Fruit fly (Drosophila melanogaster) whole organism, embryonic: Measurements from ENCODE around the gene Fum1.
A peak's percentile ranks its signal among the peaks of the same experiment; 100 is the strongest.

Experiments used
- Awh ChIP-seq: fragments of 200-800 bp; sonication (Bioruptor generic); IDR thresholded peaks from 2 replicates; pipeline ENCODE4, ENCODE4 v1.3.6; 2022; ENCODE audit warnings: missing biosample characterization, missing genetic modification characterization
- Bgb ChIP-seq: fragments of 200-800 bp; sonication (Bioruptor generic); IDR thresholded peaks from 2 replicates; pipeline ENCODE4 v1.3.6; 2022; ENCODE audit warnings: missing biosample characterization, missing genetic modification characterization; ENCODE audit not compliant: partially characterized antibody
- CG10654 ChIP-seq: fragments of 200-800 bp; sonication (Bioruptor generic); optimal IDR thresholded peaks from 2 replicates; lab custom pipeline; 2016; ENCODE audit warnings: missing biosample characterization, missing genetic modification characterization
- CG12104 ChIP-seq: fragments of 200-800 bp; sonication (Bioruptor generic); optimal IDR thresholded peaks from 3 replicates; lab custom pipeline; 2016; ENCODE audit warnings: missing biosample characterization, missing genetic modification characterization
- CG13624 ChIP-seq: fragments of 200-800 bp; sonication (Bioruptor generic); optimal IDR thresholded peaks from 2 replicates; lab custom pipeline; 2016; ENCODE audit warnings: missing biosample characterization, missing genetic modification characterization
- CG13894 ChIP-seq: fragments of 200-800 bp; sonication (Bioruptor generic); optimal IDR thresholded peaks from 3 replicates; lab custom pipeline; 2018; ENCODE audit warnings: missing biosample characterization, mild to moderate bottlenecking, missing genetic modification characterization, moderate library complexity
- CG15514 ChIP-seq: fragments of 200-800 bp; sonication (Bioruptor generic); optimal IDR thresholded peaks from 3 replicates; lab custom pipeline; 2017; ENCODE audit warnings: missing biosample characterization, missing genetic modification characterization, mild to moderate bottlenecking, moderate library complexity, missing genetic modification reagents
- CG16815 ChIP-seq: fragments of 200-800 bp; sonication (Bioruptor generic); optimal IDR thresholded peaks from 3 replicates; lab custom pipeline; 2017; ENCODE audit warnings: missing biosample characterization, mild to moderate bottlenecking, missing genetic modification characterization
- CG17328 ChIP-seq: fragments of 200-800 bp; sonication (Bioruptor generic); IDR thresholded peaks from 2 replicates; pipeline ENCODE4 v1.3.6; 2022; ENCODE audit warnings: missing biosample characterization, missing genetic modification characterization
- CG17912 ChIP-seq: fragments of 200-800 bp; sonication (Bioruptor generic); optimal IDR thresholded peaks from 2 replicates; lab custom pipeline; 2018; ENCODE audit warnings: missing biosample characterization, mild to moderate bottlenecking, missing genetic modification characterization
- CG18011 ChIP-seq: fragments of 200-800 bp; sonication (Bioruptor generic); optimal IDR thresholded peaks from 2 replicates; lab custom pipeline; 2017; ENCODE audit warnings: missing biosample characterization, missing genetic modification characterization, mild to moderate bottlenecking, moderate library complexity, missing genotype
- CG18619 ChIP-seq: fragments of 200-800 bp; sonication (Bioruptor generic); optimal IDR thresholded peaks from 3 replicates; lab custom pipeline; 2017; ENCODE audit warnings: missing biosample characterization, mild to moderate bottlenecking, missing genetic modification characterization
- CG6791 ChIP-seq: fragments of 200-800 bp; sonication (Bioruptor generic); IDR thresholded peaks from 3 replicates; pipeline ENCODE4 v1.3.6; 2022; ENCODE audit warnings: missing biosample characterization, missing genetic modification characterization; ENCODE audit not compliant: partially characterized antibody
- CG7357 ChIP-seq: fragments of 200-800 bp; sonication (Bioruptor generic); IDR thresholded peaks from 3 replicates; pipeline ENCODE4 v1.3.6; 2022; ENCODE audit warnings: missing biosample characterization, missing genetic modification characterization
- CG8359 ChIP-seq: fragments of 200-800 bp; sonication (Bioruptor generic); optimal IDR thresholded peaks from 2 replicates; lab custom pipeline; 2017; ENCODE audit warnings: missing biosample characterization, mild to moderate bottlenecking, missing genetic modification characterization, borderline replicate concordance
- CG8388 ChIP-seq: fragments of 200-800 bp; sonication (Bioruptor generic); optimal IDR thresholded peaks from 2 replicates; lab custom pipeline; 2019; ENCODE audit warnings: missing biosample characterization, mild to moderate bottlenecking, missing genetic modification characterization, moderate library complexity
- Chrac-16 ChIP-seq: fragments of 200-800 bp; sonication (Bioruptor generic); optimal IDR thresholded peaks from 3 replicates; lab custom pipeline; 2016; ENCODE audit warnings: missing biosample characterization, missing genetic modification characterization
- D19B ChIP-seq: fragments of 200-800 bp; sonication (Bioruptor generic); optimal IDR thresholded peaks from 2 replicates; lab custom pipeline; 2017; ENCODE audit warnings: missing biosample characterization, mild to moderate bottlenecking, missing genetic modification characterization
- Deaf1 ChIP-seq: fragments of 200-800 bp; optimal IDR thresholded peaks from 3 replicates; lab custom pipeline; 2019; ENCODE audit warnings: missing biosample characterization, mild to moderate bottlenecking, missing genetic modification characterization, moderate library complexity
- Dip3 ChIP-seq: fragments of 200-800 bp; sonication (Bioruptor generic); optimal IDR thresholded peaks from 3 replicates; lab custom pipeline; 2016; ENCODE audit warnings: missing biosample characterization, missing genetic modification characterization
- Eip74EF ChIP-seq, 2 experiments: fragments of 200-800 bp in 1 of 2; fragments of >200 bp in 1 of 2; sonication (Bioruptor generic) in 1 of 2; optimal IDR thresholded peaks; 2 replicates each; lab custom pipeline; 2017 to 2019; ENCODE audit warnings: missing biosample characterization in 2 of 2, missing genetic modification characterization in 2 of 2, mild to moderate bottlenecking in 1 of 2, moderate library complexity in 1 of 2
- H15 ChIP-seq: fragments of 200-800 bp; sonication (Bioruptor generic); IDR thresholded peaks from 3 replicates; pipeline ENCODE4 v1.3.6; 2022; ENCODE audit warnings: missing biosample characterization, missing genetic modification characterization
- Hmr ChIP-seq: fragments of 200-800 bp; sonication (Bioruptor generic); optimal IDR thresholded peaks from 3 replicates; lab custom pipeline; 2017; ENCODE audit warnings: mild to moderate bottlenecking, missing biosample characterization, missing genetic modification reagents, missing genetic modification characterization
- Jarid2 ChIP-seq: fragments of 200-800 bp; sonication (Bioruptor generic); optimal IDR thresholded peaks from 3 replicates; lab custom pipeline; 2017; ENCODE audit warnings: mild to moderate bottlenecking, missing biosample characterization, missing genetic modification reagents, missing genetic modification characterization
- MBD-R2 ChIP-seq: fragments of 200-800 bp; sonication (Bioruptor generic); IDR thresholded peaks from 2 replicates; pipeline ENCODE4 v1.3.6; 2022; ENCODE audit warnings: missing biosample characterization, missing genetic modification characterization
- NFAT ChIP-seq: fragments of 200-800 bp; sonication (Bioruptor generic); IDR thresholded peaks from 2 replicates; pipeline ENCODE4 v1.3.6; 2022; ENCODE audit warnings: missing biosample characterization, missing genetic modification characterization
- Ptx1 ChIP-seq: fragments of 200-800 bp; sonication (Bioruptor generic); IDR thresholded peaks from 2 replicates; pipeline ENCODE4 v1.3.6; 2022; ENCODE audit warnings: missing biosample characterization, missing genetic modification characterization
- TFAM ChIP-seq: fragments of 200-800 bp; sonication (Bioruptor generic); optimal IDR thresholded peaks from 2 replicates; lab custom pipeline; 2017; ENCODE audit warnings: missing biosample characterization, missing genetic modification characterization, inconsistent platforms
- amos ChIP-seq: fragments of 200-800 bp; sonication (Bioruptor generic); IDR thresholded peaks from 2 replicates; pipeline ENCODE4 v1.3.6; 2022; ENCODE audit warnings: missing biosample characterization, missing genetic modification characterization; ENCODE audit not compliant: partially characterized antibody
- az2 ChIP-seq: fragments of 200-800 bp; sonication (Bioruptor generic); optimal IDR thresholded peaks from 3 replicates; lab custom pipeline; 2016; ENCODE audit warnings: missing biosample characterization, missing genetic modification characterization
- br ChIP-seq: fragments of >200 bp; optimal IDR thresholded peaks from 2 replicates; lab custom pipeline; 2017
- chif ChIP-seq, 2 experiments: fragments of 200-800 bp; sonication (Bioruptor generic); optimal IDR thresholded peaks; 3 replicates each; lab custom pipeline; 2016; ENCODE audit warnings: missing biosample characterization in 2 of 2, missing genetic modification characterization in 2 of 2
- en ChIP-seq: fragments of 200-800 bp; sonication (Bioruptor generic); optimal IDR thresholded peaks from 2 replicates; lab custom pipeline; 2016; ENCODE audit warnings: missing biosample characterization, missing genetic modification characterization
- eve ChIP-seq, 2 experiments: fragments of >200 bp; optimal IDR thresholded peaks; 2 replicates each; lab custom pipeline; 2017; ENCODE audit warnings: missing biosample characterization in 2 of 2, missing genetic modification characterization in 2 of 2
- gcm2 ChIP-seq: fragments of 200-800 bp; sonication (Bioruptor generic); optimal IDR thresholded peaks from 2 replicates; lab custom pipeline; 2016; ENCODE audit warnings: missing biosample characterization, missing genetic modification characterization
- gro ChIP-seq: fragments of 200-800 bp; sonication (Bioruptor generic); optimal IDR thresholded peaks from 2 replicates; lab custom pipeline; 2016; ENCODE audit warnings: missing biosample characterization, missing genetic modification characterization
- h ChIP-seq: fragments of >200 bp; optimal IDR thresholded peaks from 2 replicates; lab custom pipeline; 2017
- ham ChIP-seq: fragments of 200-800 bp; sonication (Bioruptor generic); IDR thresholded peaks from 2 replicates; pipeline ENCODE4 v1.3.6; 2022; ENCODE audit warnings: missing biosample characterization, missing genetic modification characterization
- hkb ChIP-seq, 2 experiments: fragments of 200-800 bp in 1 of 2; fragments of >200 bp in 1 of 2; sonication (Bioruptor generic) in 1 of 2; IDR thresholded peaks in 1 of 2; optimal IDR thresholded peaks in 1 of 2; 2 replicates each; pipeline versions ENCODE4 v1.3.6 to Lab custom; 2017 to 2022; ENCODE audit warnings: missing biosample characterization in 1 of 2, missing genetic modification characterization in 1 of 2
- inv ChIP-seq: fragments of 200-800 bp; sonication (Bioruptor generic); IDR thresholded peaks from 2 replicates; pipeline ENCODE4 v1.3.6; 2022; ENCODE audit warnings: missing biosample characterization, missing genetic modification characterization; ENCODE audit not compliant: partially characterized antibody
- peb ChIP-seq: fragments of 200-800 bp; sonication (Bioruptor generic); IDR thresholded peaks from 2 replicates; pipeline ENCODE4 v1.3.6; 2022; ENCODE audit warnings: missing biosample characterization, missing genetic modification characterization
- pzg ChIP-seq: fragments of 200-800 bp; sonication (Bioruptor generic); optimal IDR thresholded peaks from 3 replicates; lab custom pipeline; 2018; ENCODE audit warnings: missing biosample characterization, mild to moderate bottlenecking, missing genetic modification characterization, moderate library complexity
- rib ChIP-seq: fragments of 200-800 bp; sonication (Bioruptor generic); IDR thresholded peaks from 2 replicates; pipeline ENCODE4 v1.3.6; 2022; ENCODE audit warnings: missing biosample characterization, missing genetic modification characterization
- sc ChIP-seq, 3 experiments: fragments of >200 bp in 2 of 3; fragments of 200-800 bp in 1 of 3; sonication (Bioruptor generic) in 1 of 3; optimal IDR thresholded peaks; 2 replicates in 2 of 3; 3 replicates in 1 of 3; lab custom pipeline; 2017; ENCODE audit warnings: mild to moderate bottlenecking in 1 of 3, missing biosample characterization in 1 of 3, missing genetic modification characterization in 1 of 3, missing genetic modification reagents in 1 of 3
- slou ChIP-seq: fragments of 200-800 bp; sonication (Bioruptor generic); optimal IDR thresholded peaks from 3 replicates; lab custom pipeline; 2016; ENCODE audit warnings: missing biosample characterization, missing genetic modification characterization
- sqz ChIP-seq: fragments of 200-800 bp; sonication (Bioruptor generic); optimal IDR thresholded peaks from 3 replicates; lab custom pipeline; 2018; ENCODE audit warnings: missing biosample characterization, mild to moderate bottlenecking, missing genetic modification characterization
- ttk ChIP-seq: fragments of 200-800 bp; sonication (Bioruptor generic); IDR thresholded peaks from 2 replicates; pipeline ENCODE4 v2.1.2; 2022; ENCODE audit warnings: missing biosample characterization, missing genetic modification characterization
- usp ChIP-seq: fragments of >200 bp; optimal IDR thresholded peaks from 2 replicates; lab custom pipeline; 2017; ENCODE audit warnings: missing biosample characterization, missing genetic modification characterization

The Fum1 gene

DNA sequence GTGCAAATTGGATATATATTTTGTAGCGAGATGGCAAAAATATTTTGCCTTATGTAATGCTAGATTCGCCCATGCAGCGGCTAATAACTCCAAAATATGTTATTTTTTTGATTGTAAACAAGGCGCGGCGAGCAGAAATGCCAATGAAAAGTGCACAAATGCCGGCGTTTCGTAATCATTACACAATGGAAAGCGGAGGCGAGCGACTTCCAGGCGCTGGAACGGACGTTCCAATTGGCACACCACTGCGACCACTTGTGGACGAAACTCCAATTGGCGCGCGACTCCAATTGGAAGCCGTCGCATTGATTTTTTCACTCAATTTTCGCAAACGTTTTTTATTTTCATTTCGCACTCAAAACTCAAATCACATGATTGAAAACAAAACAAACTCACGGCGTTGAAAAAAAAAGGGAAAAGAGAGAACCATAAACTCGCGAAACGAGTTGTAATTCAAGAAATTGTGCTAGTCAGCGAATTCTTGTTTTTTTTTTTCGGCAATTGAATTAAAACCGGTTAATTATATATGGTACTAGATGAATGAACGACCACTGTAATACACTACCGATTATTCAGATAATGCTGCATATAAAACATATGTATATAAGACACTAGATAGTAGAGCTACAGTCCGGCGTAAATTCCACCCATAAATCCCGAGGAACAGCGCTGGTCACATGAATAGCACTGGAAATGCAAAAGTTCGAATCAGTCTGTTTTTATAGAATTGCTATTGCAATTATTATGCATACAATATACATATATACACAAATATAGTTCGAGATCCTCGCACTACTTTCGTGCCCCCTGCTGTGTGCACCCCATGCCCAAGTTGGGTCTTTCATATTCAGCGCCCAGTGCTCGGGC is 644 bp downstream of the Fum1 start, which contains the start of gene ND-ASHI (continued):
- peak; percentile 93 for TF ChIP-seq CG18619
- peak; percentile 92 for TF ChIP-seq az2
- no peak for TF ChIP-seq CG6791
- TF ChIP-seq slou (GFP tag; lab: Kevin White, UChicago) = peak; percentile 87
- peak; percentile 95 for TF ChIP-seq CG13624 (GFP tag; lab: Kevin White, UChicago)
- no peak for TF ChIP-seq inv (GFP tag; lab: Robert Waterston, UW)
- peak; percentile 69 for TF ChIP-seq CG17912 (GFP tag; lab: Kevin White, UChicago)
- TF ChIP-seq CG18011 (GFP tag; lab: Kevin White, UChicago) = peak; percentile 84
- peak; percentile 96 for TF ChIP-seq rib (GFP tag; lab: Robert Waterston, UW)
- peak; percentile 96 for TF ChIP-seq MBD-R2 (GFP tag; lab: Robert Waterston, UW)
- no peak for TF ChIP-seq sc (optimal IDR thresholded peaks at IDR 0.05; lab: Kevin White, UChicago)
- peak; percentile 82 for TF ChIP-seq sc (GFP tag; optimal IDR thresholded peaks at IDR 0.05; lab: Kevin White, UChicago)
- TF ChIP-seq NFAT (GFP tag; lab: Robert Waterston, UW) = peak; percentile 96
- TF ChIP-seq gro (GFP tag; lab: Kevin White, UChicago) = peak; percentile 97
- TF ChIP-seq sqz (GFP tag; lab: Kevin White, UChicago) = no peak
- peak; percentile 98 for TF ChIP-seq Hmr (GFP tag; lab: Kevin White, UChicago)
- TF ChIP-seq eve (GFP tag; optimal IDR thresholded peaks at IDR 0.05; lab: Kevin White, UChicago) = no peak
- no peak for TF ChIP-seq usp (GFP tag; lab: Kevin White, UChicago)
- TF ChIP-seq en (GFP tag; lab: Kevin White, UChicago) = peak; percentile 74
- TF ChIP-seq gcm2 = peak; percentile 93
- TF ChIP-seq Dip3 (GFP tag; lab: Kevin White, UChicago) = peak; percentile 94
- no peak for TF ChIP-seq Deaf1 (tag; lab: Kevin White, UChicago)
- TF ChIP-seq CG16815 (GFP tag; lab: Kevin White, UChicago) = peak; percentile 90
- TF ChIP-seq h (lab: Kevin White, UChicago) = no peak
- TF ChIP-seq CG17328 = peak; percentile 97
- no peak for TF ChIP-seq Bgb (GFP tag; lab: Robert Waterston, UW)
- TF ChIP-seq br (lab: Kevin White, UChicago) = no peak
- peak; percentile 84 for TF ChIP-seq CG8388
- peak in 1 of 2 experiments; percentile 88 for TF ChIP-seq Eip74EF (GFP tag; optimal IDR thresholded peaks at IDR 0.05; lab: Kevin White, UChicago)
- peak; percentile 94 for TF ChIP-seq Awh
- TF ChIP-seq ham (GFP tag; lab: Robert Waterston, UW) = peak; percentile 88; the same call in 1 of the 2 replicates
- peak; percentile 98 for TF ChIP-seq CG13894 (tag; lab: Kevin White, UChicago)
- no peak for TF ChIP-seq Jarid2 (GFP tag; lab: Kevin White, UChicago)
- no peak for TF ChIP-seq hkb (optimal IDR thresholded peaks at IDR 0.05; lab: Kevin White, UChicago)
- TF ChIP-seq hkb (GFP tag; IDR thresholded peaks at IDR 0.05; lab: Robert Waterston, UW) = peak; percentile 97
- peak; percentile 35 for TF ChIP-seq pzg (GFP tag; lab: Kevin White, UChicago)
- peak; percentile 88 to 90 for TF ChIP-seq chif (GFP tag; optimal IDR thresholded peaks at IDR 0.05; lab: Kevin White, UChicago)
- peak; percentile 94 for TF ChIP-seq Ptx1 (GFP tag; lab: Robert Waterston, UW)
- peak; percentile 52 for TF ChIP-seq TFAM (GFP tag; lab: Kevin White, UChicago)
- TF ChIP-seq CG12104 = peak; percentile 90
- TF ChIP-seq D19B (GFP tag; lab: Kevin White, UChicago) = peak; percentile 91
- peak; percentile 86 for TF ChIP-seq CG7357 (GFP tag; lab: Robert Waterston, UW)
- peak; percentile 94 for TF ChIP-seq Chrac-16 (GFP tag; lab: Kevin White, UChicago)
- TF ChIP-seq CG8359 = peak; percentile 80
- TF ChIP-seq CG15514 = peak; percentile 93
- TF ChIP-seq peb (GFP tag; lab: Robert Waterston, UW) = peak; percentile 90
- TF ChIP-seq H15 (GFP tag; lab: Robert Waterston, UW) = peak; percentile 90
- TF ChIP-seq amos = no peak
- peak; percentile 87 for TF ChIP-seq CG10654 (GFP tag; lab: Kevin White, UChicago)
- peak; percentile 93 for TF ChIP-seq ttk (GFP tag; lab: Robert Waterston, UW)
